Worm (Caenorhabditis elegans) whole organism, young adult: Measurements from ENCODE around the gene msp-56.

Experiments used
- C06A6.2 ChIP-seq: fragments of 200-800 bp; sonication (Bioruptor generic); conservative IDR thresholded peaks from 2 replicates; pipeline ENCODE4 v1.3.6; 2022; ENCODE audit warnings: missing genetic modification characterization, missing compliant biosample characterization
- F10E7.11 ChIP-seq: sonication (generic microtip); optimal IDR thresholded peaks from 2 replicates; lab custom pipeline; 2017; ENCODE audit warnings: mild to moderate bottlenecking, missing genetic modification characterization, moderate library complexity, missing compliant biosample characterization
- F33H1.4 ChIP-seq: fragments of 200-800 bp; sonication (Bioruptor generic); IDR thresholded peaks from 2 replicates; pipeline ENCODE4 v1.3.6; 2022; ENCODE audit warnings: missing genetic modification reagents, missing genetic modification characterization, missing compliant biosample characterization
- atf-7 ChIP-seq: sonication (generic microtip); optimal IDR thresholded peaks from 2 replicates; lab custom pipeline; 2017; ENCODE audit warnings: mild to moderate bottlenecking, missing genetic modification characterization, missing compliant biosample characterization
- attf-5 ChIP-seq: fragments of 200-800 bp; sonication (Bioruptor generic); optimal IDR thresholded peaks from 2 replicates; lab custom pipeline; 2018; ENCODE audit warnings: mild to moderate bottlenecking, missing genetic modification characterization, missing compliant biosample characterization
- ets-4 ChIP-seq: fragments of 200-800 bp; sonication (Bioruptor generic); optimal IDR thresholded peaks from 2 replicates; lab custom pipeline; 2018; ENCODE audit warnings: mild to moderate bottlenecking, missing genetic modification characterization, missing compliant biosample characterization
- lin-35 ChIP-seq, 3 experiments: fragments of 150-350 bp in 2 of 3; sonication (generic microtip) in 1 of 3; optimal IDR thresholded peaks; 2 replicates each; lab custom pipeline; 2014 to 2018; ENCODE audit warnings: missing biosample characterization in 3 of 3, missing genetic modification characterization in 3 of 3, missing genetic modification reagents in 3 of 3
- lsl-1 ChIP-seq: fragments of 200-800 bp; sonication (Bioruptor generic); optimal IDR thresholded peaks from 2 replicates; lab custom pipeline; 2018; ENCODE audit warnings: mild to moderate bottlenecking, missing genetic modification characterization, moderate library complexity, missing compliant biosample characterization
- lsy-27 ChIP-seq: sonication (generic microtip); optimal IDR thresholded peaks from 2 replicates; lab custom pipeline; 2017; ENCODE audit warnings: missing genetic modification characterization, mild to moderate bottlenecking, missing compliant biosample characterization, antibody characterized with exemption, missing genotype, borderline replicate concordance; ENCODE audit not compliant: insufficient read depth
- madf-3 ChIP-seq: fragments of 200-800 bp; sonication (Bioruptor generic); IDR thresholded peaks from 2 replicates; pipeline ENCODE4 v1.3.6; 2022; ENCODE audit warnings: missing genetic modification reagents, missing genetic modification characterization, missing compliant biosample characterization
- snpc-4 ChIP-seq, 5 experiments: fragments of 150-350 bp in 1 of 5; sonication (generic microtip) in 4 of 5; optimal IDR thresholded peaks; 2 replicates each; lab custom pipeline; 2014 to 2018; ENCODE audit warnings: missing genetic modification characterization in 5 of 5, missing biosample characterization in 3 of 5, antibody characterized with exemption in 2 of 5, mild to moderate bottlenecking in 2 of 5, missing compliant biosample characterization in 2 of 5, missing genotype in 2 of 5, moderate library complexity in 2 of 5, missing genetic modification reagents in 1 of 5
- unc-62 ChIP-seq: fragments of 150-350 bp; optimal IDR thresholded peaks from 2 replicates; lab custom pipeline; 2014; ENCODE audit warnings: missing biosample characterization, missing genetic modification reagents, missing genetic modification characterization

DNA sequence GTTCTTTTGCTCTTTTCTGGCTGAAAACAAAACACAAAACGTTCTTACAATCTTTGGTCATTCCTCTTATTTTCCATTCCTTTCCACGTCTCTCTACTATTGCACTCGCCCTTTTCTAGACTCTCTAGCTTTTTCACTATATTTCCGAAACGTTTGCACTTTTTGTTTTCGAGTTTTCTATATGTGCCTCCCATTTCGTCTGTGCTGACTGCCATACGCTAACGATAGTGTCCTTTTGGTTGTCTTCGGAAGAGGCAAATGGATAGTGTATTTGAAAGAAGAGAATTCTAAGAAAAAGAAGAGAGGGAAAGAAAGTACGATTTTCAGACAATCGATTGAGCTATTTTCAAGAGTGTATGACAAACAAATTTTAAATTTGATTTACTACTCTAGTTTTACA is 31.4 kb downstream of the msp-56 start:
- TF ChIP-seq lin-35 (GFP tag; optimal IDR thresholded peaks at IDR 0.05; lab: Kevin White, UChicago) (no peak), unc-62 (GFP tag; lab: Kevin White, UChicago) (no peak), F10E7.11 (tag; lab: Kevin White, UChicago) (no peak), lsy-27 (tag; lab: Kevin White, UChicago) (no peak), atf-7 (no peak), lsl-1 (GFP tag; lab: Kevin White, UChicago) (no peak), snpc-4 (GFP tag; optimal IDR thresholded peaks at IDR 0.05; lab: Kevin White, UChicago) (no peak), snpc-4 (tag; optimal IDR thresholded peaks at IDR 0.05; lab: Kevin White, UChicago) (no peak), ets-4 (no peak), C06A6.2 (GFP tag; lab: Robert Waterston, UW) (no peak), F33H1.4 (GFP tag; lab: Robert Waterston, UW) (no peak), madf-3 (GFP tag; lab: Robert Waterston, UW) (no peak), attf-5 (GFP tag; lab: Kevin White, UChicago) (no peak)
